Worm (Caenorhabditis elegans) whole organism, L3 larva: Measurements from ENCODE around the gene ZK1067.4.

ENCODE experiments used
- R02D3.7 ChIP-seq: fragments of 150-350 bp; optimal IDR thresholded peaks from 2 replicates; lab custom pipeline; 2014; ENCODE audit warnings: missing biosample characterization, missing genetic modification characterization
- ama-1 ChIP-seq: fragments of 150-350 bp; optimal IDR thresholded peaks from 2 replicates; lab custom pipeline; 2018
- ceh-16 ChIP-seq: sonication (generic microtip); optimal IDR thresholded peaks from 2 replicates; lab custom pipeline; 2017; ENCODE audit warnings: missing biosample characterization, missing genetic modification characterization
- ceh-82 ChIP-seq: fragments of 150-350 bp; optimal IDR thresholded peaks from 2 replicates; lab custom pipeline; 2014; ENCODE audit warnings: missing biosample characterization, missing genetic modification characterization
- ceh-9 ChIP-seq: sonication (generic microtip); optimal IDR thresholded peaks from 2 replicates; lab custom pipeline; 2018; ENCODE audit warnings: missing biosample characterization, missing genetic modification characterization
- egl-5 ChIP-seq: fragments of 150-350 bp; optimal IDR thresholded peaks from 2 replicates; lab custom pipeline; 2017; ENCODE audit warnings: missing biosample characterization, missing genetic modification reagents, missing genetic modification characterization, inconsistent platforms
- elt-1 ChIP-seq: fragments of 150-350 bp; optimal IDR thresholded peaks from 2 replicates; lab custom pipeline; 2014; ENCODE audit warnings: missing biosample characterization, missing genetic modification characterization
- elt-2 ChIP-seq: sonication (generic microtip); optimal IDR thresholded peaks from 2 replicates; lab custom pipeline; 2016; ENCODE audit warnings: missing genetic modification reagents, mild to moderate bottlenecking, missing genetic modification characterization, missing compliant biosample characterization
- elt-3 ChIP-seq, 3 experiments: fragments of 150-350 bp in 1 of 3; sonication (generic microtip) in 2 of 3; optimal IDR thresholded peaks; 2 replicates in 2 of 3; 4 replicates in 1 of 3; lab custom pipeline; 2014 to 2017; ENCODE audit warnings: missing biosample characterization in 3 of 3, missing genetic modification characterization in 3 of 3
- eor-1 ChIP-seq, 2 experiments: fragments of 150-350 bp; optimal IDR thresholded peaks; 2 replicates each; lab custom pipeline; 2014 to 2018; ENCODE audit warnings: missing biosample characterization in 2 of 2, missing genetic modification characterization in 2 of 2
- fkh-2 ChIP-seq: fragments of 150-350 bp; optimal IDR thresholded peaks from 2 replicates; lab custom pipeline; 2014; ENCODE audit warnings: missing biosample characterization, missing genetic modification reagents, missing genetic modification characterization
- fos-1 ChIP-seq: fragments of 150-350 bp; optimal IDR thresholded peaks from 2 replicates; lab custom pipeline; 2014; ENCODE audit warnings: missing biosample characterization, missing genetic modification characterization
- hmg-11 ChIP-seq: sonication (generic microtip); optimal IDR thresholded peaks from 2 replicates; lab custom pipeline; 2016; ENCODE audit warnings: missing genetic modification characterization, missing compliant biosample characterization
- jun-1 ChIP-seq: fragments of 150-350 bp; optimal IDR thresholded peaks from 2 replicates; lab custom pipeline; 2014; ENCODE audit warnings: missing biosample characterization, missing genetic modification reagents, missing genetic modification characterization
- lin-15B ChIP-seq: fragments of 150-350 bp; optimal IDR thresholded peaks from 2 replicates; lab custom pipeline; 2014; ENCODE audit warnings: missing biosample characterization, missing genetic modification characterization
- lin-39 ChIP-seq: fragments of 150-350 bp; optimal IDR thresholded peaks from 2 replicates; lab custom pipeline; 2018; ENCODE audit warnings: missing biosample characterization, missing genetic modification reagents, missing genetic modification characterization
- lsy-12 ChIP-seq: sonication (generic microtip); optimal IDR thresholded peaks from 2 replicates; lab custom pipeline; 2016; ENCODE audit warnings: mild to moderate bottlenecking, missing genetic modification characterization, missing compliant biosample characterization
- mdl-1 ChIP-seq: fragments of 150-350 bp; optimal IDR thresholded peaks from 2 replicates; lab custom pipeline; 2014; ENCODE audit warnings: missing biosample characterization, missing genetic modification characterization
- mml-1 ChIP-seq: fragments of 150-350 bp; sonication (generic microtip); optimal IDR thresholded peaks from 3 replicates; lab custom pipeline; 2014; ENCODE audit warnings: missing biosample characterization, missing genetic modification characterization
- nfya-1 ChIP-seq: sonication (generic microtip); optimal IDR thresholded peaks from 2 replicates; lab custom pipeline; 2017; ENCODE audit warnings: missing genetic modification characterization, mild to moderate bottlenecking, missing compliant biosample characterization, antibody characterized with exemption, moderate library complexity; ENCODE audit not compliant: insufficient read depth
- nhr-11 ChIP-seq: fragments of 150-350 bp; optimal IDR thresholded peaks from 2 replicates; lab custom pipeline; 2014; ENCODE audit warnings: missing biosample characterization, missing genetic modification characterization
- nhr-237 ChIP-seq: fragments of 150-350 bp; optimal IDR thresholded peaks from 2 replicates; lab custom pipeline; 2014; ENCODE audit warnings: missing biosample characterization, missing genetic modification characterization
- nhr-25 ChIP-seq: sonication (generic microtip); optimal IDR thresholded peaks from 2 replicates; lab custom pipeline; 2017; ENCODE audit warnings: missing biosample characterization, missing genetic modification characterization
- nhr-28 ChIP-seq: fragments of 150-350 bp; optimal IDR thresholded peaks from 2 replicates; lab custom pipeline; 2014; ENCODE audit warnings: missing biosample characterization, missing genetic modification characterization
- nhr-43 ChIP-seq: sonication (generic microtip); optimal IDR thresholded peaks from 2 replicates; lab custom pipeline; 2016; ENCODE audit warnings: mild to moderate bottlenecking, missing genetic modification characterization, missing compliant biosample characterization; ENCODE audit not compliant: poor library complexity, severe bottlenecking
- nhr-67 ChIP-seq: fragments of 150-350 bp; optimal IDR thresholded peaks from 2 replicates; lab custom pipeline; 2014; ENCODE audit warnings: missing biosample characterization, missing genetic modification characterization
- nhr-77 ChIP-seq: fragments of 150-350 bp; optimal IDR thresholded peaks from 2 replicates; lab custom pipeline; 2014; ENCODE audit warnings: missing biosample characterization, missing genetic modification characterization
- pha-4 ChIP-seq: fragments of 150-350 bp; optimal IDR thresholded peaks from 2 replicates; lab custom pipeline; 2014; ENCODE audit warnings: missing biosample characterization, missing genetic modification reagents, missing genetic modification characterization
- pqm-1 ChIP-seq: fragments of 150-350 bp; optimal IDR thresholded peaks from 2 replicates; lab custom pipeline; 2017; ENCODE audit warnings: missing biosample characterization, missing genetic modification characterization, inconsistent platforms
- sea-2 ChIP-seq: fragments of 150-350 bp; sonication (generic microtip); optimal IDR thresholded peaks from 4 replicates; lab custom pipeline; 2014; ENCODE audit warnings: missing biosample characterization, missing genetic modification reagents, missing genetic modification characterization
- snpc-4 ChIP-seq: fragments of 150-350 bp; optimal IDR thresholded peaks from 2 replicates; lab custom pipeline; 2014; ENCODE audit warnings: missing biosample characterization, missing genetic modification characterization
- tbx-2 ChIP-seq: sonication (generic microtip); optimal IDR thresholded peaks from 2 replicates; lab custom pipeline; 2016; ENCODE audit warnings: mild to moderate bottlenecking, missing genetic modification characterization, missing compliant biosample characterization
- unc-62 ChIP-seq: fragments of 150-350 bp; sonication (generic microtip); optimal IDR thresholded peaks from 4 replicates; lab custom pipeline; 2014; ENCODE audit warnings: missing biosample characterization, missing genetic modification reagents, missing genetic modification characterization
- ztf-4 ChIP-seq: fragments of 150-350 bp; optimal IDR thresholded peaks from 2 replicates; lab custom pipeline; 2014; ENCODE audit warnings: missing biosample characterization, missing genetic modification characterization

Gene ZK1067.4

DNA sequence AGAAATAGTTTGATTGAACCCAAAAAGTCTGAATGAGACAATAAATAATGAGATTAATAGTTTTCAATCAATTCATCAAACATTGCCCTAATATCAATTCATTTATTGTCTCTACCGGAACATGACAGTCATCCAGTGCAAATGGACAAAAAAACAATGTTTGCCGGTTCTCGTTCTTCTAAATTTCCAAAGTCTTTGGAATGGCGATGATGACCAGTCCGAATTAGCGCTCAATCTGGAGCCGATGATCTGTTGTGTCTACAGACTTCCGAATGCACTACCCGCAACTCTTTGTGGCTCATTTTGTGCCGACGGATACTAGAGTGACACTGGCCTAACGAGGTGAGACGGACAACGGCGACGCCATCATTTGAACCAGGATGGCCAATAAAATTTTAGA, 26.1 kb downstream of the ZK1067.4 start, which contains the start of gene T26C5.3:
TSS of gene T26C5.3 (plus strand) at position 301 of the 400 bp plus-strand sequence.
- no peak for TF ChIP-seq mdl-1 (tag; lab: Kevin White, UChicago)
- TF ChIP-seq nhr-43 (tag; lab: Kevin White, UChicago): peak; percentile 26
- TF ChIP-seq ceh-82: no peak
- TF ChIP-seq nhr-25: no peak
- TF ChIP-seq nhr-28: no peak
- TF ChIP-seq egl-5 (tag; lab: Kevin White, UChicago): no peak
- no peak for TF ChIP-seq nhr-67 (tag; lab: Kevin White, UChicago)
- TF ChIP-seq hmg-11 (tag; lab: Kevin White, UChicago): no peak
- no peak for TF ChIP-seq ceh-16
- TF ChIP-seq, all 47 proteins: peak for 1

DNA sequence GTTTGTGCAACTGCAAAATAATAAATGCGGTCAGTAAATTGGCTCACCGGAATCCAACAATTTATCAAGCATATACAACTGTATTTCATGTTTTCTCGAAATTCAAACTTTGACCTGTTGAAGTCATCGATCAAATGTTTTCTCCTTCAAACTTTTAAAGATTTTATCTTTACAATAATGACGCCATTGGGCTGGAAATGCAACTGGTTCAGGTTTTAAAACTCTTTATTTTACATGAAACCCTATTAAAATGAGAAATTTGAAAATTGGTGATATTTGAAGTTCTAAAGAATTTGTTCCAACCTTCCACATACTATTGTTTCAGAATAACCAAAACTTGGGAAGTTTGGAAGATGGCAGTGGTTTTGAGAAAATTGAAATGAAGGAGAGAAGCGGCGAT, 26.8 kb downstream of the ZK1067.4 start:
- TF ChIP-seq hmg-11 (tag; lab: Kevin White, UChicago) (no peak), pha-4 (no peak)

DNA sequence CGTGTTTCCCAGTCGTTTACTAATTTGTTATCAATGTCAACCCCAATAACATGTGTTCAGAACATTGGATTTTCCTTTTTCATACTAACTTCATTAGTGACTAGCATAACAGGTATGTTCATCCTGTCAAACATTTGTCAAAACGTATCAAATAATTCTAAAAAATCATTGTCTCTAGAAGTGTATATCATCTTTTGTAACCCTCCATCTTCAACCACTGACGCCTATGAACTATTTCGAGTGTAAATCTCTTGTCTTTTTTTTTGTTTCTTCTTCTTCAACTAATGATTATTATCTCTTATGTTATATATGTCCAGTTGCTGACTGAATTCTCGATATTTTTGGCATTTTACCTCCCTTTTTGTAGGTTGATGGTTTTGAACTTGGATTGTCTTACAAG, 27.5 kb downstream of the ZK1067.4 start:
- no peak for TF ChIP-seq lin-15B (tag; lab: Kevin White, UChicago)
- no peak for TF ChIP-seq eor-1 (tag; optimal IDR thresholded peaks at IDR 0.05; lab: Kevin White, UChicago)
- no peak for TF ChIP-seq mdl-1 (tag; lab: Kevin White, UChicago)
- TF ChIP-seq elt-1: no peak
- no peak for TF ChIP-seq fkh-2 (tag; lab: Kevin White, UChicago)
- TF ChIP-seq elt-3 (tag; optimal IDR thresholded peaks at IDR 0.05; lab: Kevin White, UChicago): no peak
- no peak for TF ChIP-seq mml-1

DNA sequence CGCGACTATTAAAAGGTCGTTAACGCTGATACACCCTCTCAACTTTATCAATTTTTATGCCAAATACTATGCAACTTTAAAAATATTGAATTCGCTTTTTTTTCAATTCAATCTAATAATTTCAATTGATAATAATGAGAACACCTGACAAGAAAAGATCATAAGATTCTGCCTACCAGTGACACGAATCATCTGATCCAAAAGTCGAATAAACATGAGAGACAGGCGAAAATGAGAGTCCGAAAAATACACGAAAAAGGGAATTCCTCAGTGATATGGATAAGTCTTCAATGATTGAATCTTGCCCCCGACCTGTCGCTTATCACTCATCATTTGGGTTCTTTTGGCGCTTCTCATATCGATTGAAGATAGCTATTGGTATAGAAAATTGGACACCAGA, 31.4 kb downstream of the ZK1067.4 start:
- no peak for TF ChIP-seq R02D3.7 (tag; lab: Kevin White, UChicago)
- TF ChIP-seq sea-2: no peak
- no peak for TF ChIP-seq pha-4
- no peak for TF ChIP-seq pqm-1
- no peak for TF ChIP-seq ceh-82
- no peak for TF ChIP-seq nhr-77
- TF ChIP-seq ztf-4 (tag; lab: Kevin White, UChicago): no peak
- TF ChIP-seq nhr-237 (tag; lab: Kevin White, UChicago): no peak
- no peak for TF ChIP-seq lsy-12 (tag; lab: Kevin White, UChicago)
- TF ChIP-seq fkh-2 (tag; lab: Kevin White, UChicago): no peak

DNA sequence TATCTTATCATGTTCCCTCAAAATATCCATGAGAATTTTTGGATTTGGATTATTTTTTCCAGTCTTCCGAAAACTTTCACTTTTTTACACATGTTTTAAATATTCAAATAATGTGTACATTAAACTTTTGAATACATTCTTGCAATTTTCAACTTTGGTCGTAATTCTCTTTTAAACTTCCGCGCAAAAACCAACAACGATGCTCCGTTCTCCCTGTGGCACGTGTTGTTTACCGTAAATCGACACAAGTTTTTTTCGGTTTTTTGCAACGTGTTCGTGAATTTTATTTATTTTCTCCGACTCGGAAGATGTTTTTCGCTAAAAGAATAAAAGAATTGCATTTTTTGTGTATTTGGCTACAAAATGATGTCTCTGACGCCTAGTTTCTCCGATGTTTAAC, 32.6 kb downstream of the ZK1067.4 start:
- no peak for TF ChIP-seq ceh-16
- peak; percentile 54 for TF ChIP-seq nfya-1 (tag; lab: Kevin White, UChicago)
- TF ChIP-seq nhr-67 (tag; lab: Kevin White, UChicago): no peak
- no peak for TF ChIP-seq fos-1 (tag; lab: Kevin White, UChicago)
- no peak for TF ChIP-seq nhr-43 (tag; lab: Kevin White, UChicago)
- no peak for TF ChIP-seq nhr-25
- peak; percentile 24 for TF ChIP-seq ama-1
- peak; percentile 14 for TF ChIP-seq elt-2
- TF ChIP-seq lsy-12 (tag; lab: Kevin White, UChicago): no peak
- peak; percentile 17 for TF ChIP-seq hmg-11 (tag; lab: Kevin White, UChicago)
- peak; percentile 94 for TF ChIP-seq pha-4
- TF ChIP-seq eor-1 (tag; optimal IDR thresholded peaks at IDR 0.05; lab: Kevin White, UChicago): no peak
- peak; percentile 94 for TF ChIP-seq R02D3.7 (tag; lab: Kevin White, UChicago)
- peak; percentile 42 for TF ChIP-seq lin-15B (tag; lab: Kevin White, UChicago)

DNA sequence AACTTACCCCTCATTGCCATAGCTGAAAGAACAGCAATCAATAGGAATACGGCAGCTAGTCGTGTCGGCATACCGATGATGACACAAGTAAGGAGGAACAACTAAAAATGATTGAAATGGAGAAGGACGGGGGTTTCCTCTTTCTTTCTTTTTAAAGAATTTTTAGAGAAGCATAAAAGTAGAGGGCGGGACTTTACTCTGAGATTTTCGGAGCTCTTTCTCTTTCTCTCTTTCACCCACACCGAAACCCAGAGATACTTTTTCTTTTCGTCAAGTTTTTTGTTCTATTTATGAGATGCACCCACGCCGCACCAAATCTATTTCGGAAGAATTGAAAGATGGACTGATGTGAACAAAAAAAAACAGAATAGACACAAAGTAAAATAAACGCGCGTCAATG, 36.5 kb downstream of the ZK1067.4 start, which contains the start of gene T26C5.5:
TSS of gene T26C5.5 (minus strand) at position 101 of the 400 bp plus-strand sequence.
- TF ChIP-seq lin-15B (tag; lab: Kevin White, UChicago): no peak
- TF ChIP-seq sea-2: no peak
- TF ChIP-seq R02D3.7 (tag; lab: Kevin White, UChicago): no peak
- TF ChIP-seq egl-5 (tag; lab: Kevin White, UChicago): no peak
- no peak for TF ChIP-seq snpc-4 (tag; lab: Kevin White, UChicago)
- no peak for TF ChIP-seq nfya-1 (tag; lab: Kevin White, UChicago)

DNA sequence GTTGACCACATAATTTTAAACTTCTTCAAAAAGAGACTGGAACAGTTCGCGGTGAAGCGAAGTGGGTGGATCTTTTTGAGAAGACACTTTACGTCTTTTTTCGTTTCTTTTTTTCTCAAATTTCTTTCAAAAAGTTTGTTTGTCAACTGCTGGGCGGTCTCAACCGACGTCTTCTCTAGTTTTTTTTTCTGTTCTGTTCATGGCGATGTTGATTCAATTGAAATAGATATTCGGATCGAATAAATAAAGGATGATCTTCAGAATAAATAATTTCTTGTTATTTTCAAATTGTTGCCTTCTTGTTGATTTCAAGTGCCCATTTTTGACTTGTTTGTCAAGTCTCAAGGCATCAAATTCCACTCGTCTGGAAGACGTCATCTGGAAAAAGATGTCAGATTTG, 40.2 kb downstream of the ZK1067.4 start, which contains the start of gene T26C5.4:
TSS of gene T26C5.4 (minus strand) at position 101 of the 400 bp plus-strand sequence.
- TF ChIP-seq lin-15B (tag; lab: Kevin White, UChicago) (no peak), jun-1 (tag; lab: Kevin White, UChicago) (no peak), pha-4 (no peak), sea-2 (no peak), mdl-1 (tag; lab: Kevin White, UChicago) (no peak), lin-39 (no peak), nhr-67 (tag; lab: Kevin White, UChicago) (no peak), mml-1 (no peak), hmg-11 (tag; lab: Kevin White, UChicago) (no peak), elt-2 (no peak), ceh-9 (tag; lab: Kevin White, UChicago) (no peak), elt-1 (no peak), unc-62 (no peak), ama-1 (no peak), nhr-11 (tag; lab: Kevin White, UChicago) (no peak), tbx-2 (tag; lab: Kevin White, UChicago) (no peak)
- TF ChIP-seq, all 47 proteins: peak for 0
